Fruit fly (Drosophila melanogaster) whole organism, embryonic: ENCODE data around the gene Sec22.

Experiments
- CG10274 ChIP-seq: fragments of 200-800 bp; sonication (Bioruptor generic); optimal IDR thresholded peaks from 3 replicates; lab custom pipeline; 2017; ENCODE audit warnings: missing biosample characterization, mild to moderate bottlenecking, missing genetic modification characterization
- H15 ChIP-seq: fragments of 200-800 bp; sonication (Bioruptor generic); IDR thresholded peaks from 3 replicates; pipeline ENCODE4 v1.3.6; 2022; ENCODE audit warnings: missing biosample characterization, missing genetic modification characterization

- TF ChIP-seq H15 (GFP tag; lab: Robert Waterston, UW) = no peak
- TF ChIP-seq CG10274 (GFP tag; lab: Kevin White, UChicago) = no peak
Measured at dm6 chrX:801157-801872, 4.6 kb upstream of the Sec22 start, which contains the start of gene Rbf.
